Worm (Caenorhabditis elegans) whole organism, L3 larva: ENCODE data around the gene srxa-8.

Experiments
- elt-2 ChIP-seq: sonication (generic microtip); optimal IDR thresholded peaks from 2 replicates; lab custom pipeline; 2016; ENCODE audit warnings: missing genetic modification reagents, mild to moderate bottlenecking, missing genetic modification characterization, missing compliant biosample characterization
- lsy-12 ChIP-seq: sonication (generic microtip); optimal IDR thresholded peaks from 2 replicates; lab custom pipeline; 2016; ENCODE audit warnings: mild to moderate bottlenecking, missing genetic modification characterization, missing compliant biosample characterization
- nhr-12 ChIP-seq: fragments of 150-350 bp; optimal IDR thresholded peaks from 2 replicates; lab custom pipeline; 2014; ENCODE audit warnings: missing biosample characterization, missing genetic modification characterization
- sea-2 ChIP-seq: fragments of 150-350 bp; sonication (generic microtip); optimal IDR thresholded peaks from 4 replicates; lab custom pipeline; 2014; ENCODE audit warnings: missing biosample characterization, missing genetic modification reagents, missing genetic modification characterization
- unc-62 ChIP-seq: fragments of 150-350 bp; sonication (generic microtip); optimal IDR thresholded peaks from 4 replicates; lab custom pipeline; 2014; ENCODE audit warnings: missing biosample characterization, missing genetic modification reagents, missing genetic modification characterization
- ztf-4 ChIP-seq: fragments of 150-350 bp; optimal IDR thresholded peaks from 2 replicates; lab custom pipeline; 2014; ENCODE audit warnings: missing biosample characterization, missing genetic modification characterization

- TF ChIP-seq ztf-4 (tag; lab: Kevin White, UChicago), result peak; percentile 82
- no peak for TF ChIP-seq unc-62 (GFP tag; lab: Kevin White, UChicago)
- no peak for TF ChIP-seq sea-2
- no peak for TF ChIP-seq nhr-12
- TF ChIP-seq elt-2, result peak; percentile 32
- TF ChIP-seq lsy-12 (tag; lab: Kevin White, UChicago), result peak; percentile 63
These were observed 40.8 kb upstream of the srxa-8 start for ce11 chrX:13349230-13350122.
